Fruit fly (Drosophila melanogaster) whole organism, embryonic: Measurements from ENCODE around the gene EMC5.

ENCODE experiments used
- Aef1 ChIP-seq: fragments of 200-800 bp; sonication (Bioruptor generic); IDR thresholded peaks from 3 replicates; pipeline ENCODE4 v1.3.6; 2022; ENCODE audit warnings: missing biosample characterization, missing genetic modification characterization
- Asciz ChIP-seq: fragments of 200-800 bp; sonication (Bioruptor generic); optimal IDR thresholded peaks from 2 replicates; lab custom pipeline; 2017; ENCODE audit warnings: missing biosample characterization, mild to moderate bottlenecking, missing genetic modification characterization, missing genetic modification reagents
- CG10147 ChIP-seq: fragments of 200-800 bp; sonication (Bioruptor generic); optimal IDR thresholded peaks from 2 replicates; lab custom pipeline; 2019; ENCODE audit warnings: missing biosample characterization, mild to moderate bottlenecking, missing genetic modification characterization, moderate library complexity
- CG10274 ChIP-seq: fragments of 200-800 bp; sonication (Bioruptor generic); optimal IDR thresholded peaks from 3 replicates; lab custom pipeline; 2017; ENCODE audit warnings: missing biosample characterization, mild to moderate bottlenecking, missing genetic modification characterization
- CG11695 ChIP-seq: fragments of 200-800 bp; sonication (Bioruptor generic); IDR thresholded peaks from 3 replicates; pipeline ENCODE4 v1.3.6; 2022; ENCODE audit warnings: missing biosample characterization, missing genetic modification characterization
- CG1233 ChIP-seq: fragments of 200-800 bp; sonication (Bioruptor generic); optimal IDR thresholded peaks from 4 replicates; lab custom pipeline; 2018; ENCODE audit warnings: missing biosample characterization, mild to moderate bottlenecking, missing genetic modification characterization
- CG13624 ChIP-seq: fragments of 200-800 bp; sonication (Bioruptor generic); optimal IDR thresholded peaks from 2 replicates; lab custom pipeline; 2016; ENCODE audit warnings: missing biosample characterization, missing genetic modification characterization
- CG17186 ChIP-seq: fragments of 200-800 bp; sonication (Bioruptor generic); optimal IDR thresholded peaks from 3 replicates; lab custom pipeline; 2017; ENCODE audit warnings: missing biosample characterization, missing genetic modification reagents, missing genetic modification characterization
- CG17802 ChIP-seq: fragments of 200-800 bp; sonication (Bioruptor generic); optimal IDR thresholded peaks from 2 replicates; lab custom pipeline; 2018; ENCODE audit warnings: missing biosample characterization, mild to moderate bottlenecking, missing genetic modification characterization, moderate library complexity
- CG18619 ChIP-seq: fragments of 200-800 bp; sonication (Bioruptor generic); optimal IDR thresholded peaks from 3 replicates; lab custom pipeline; 2017; ENCODE audit warnings: missing biosample characterization, mild to moderate bottlenecking, missing genetic modification characterization
- CG2199 ChIP-seq: fragments of 200-800 bp; sonication (Bioruptor generic); IDR thresholded peaks from 3 replicates; pipeline ENCODE4 v1.3.6; 2022; ENCODE audit warnings: missing biosample characterization, missing genetic modification characterization
- CG31441 ChIP-seq: fragments of 200-800 bp; sonication (Bioruptor generic); IDR thresholded peaks from 2 replicates; pipeline ENCODE4 v1.3.6; 2022; ENCODE audit warnings: missing biosample characterization, missing genetic modification characterization
- CG32532 ChIP-seq: fragments of 200-800 bp; sonication (Bioruptor generic); IDR thresholded peaks from 2 replicates; pipeline ENCODE4 v1.3.6; 2022; ENCODE audit warnings: missing biosample characterization, missing genetic modification characterization
- CG3407 ChIP-seq: fragments of 200-800 bp; sonication (Bioruptor generic); optimal IDR thresholded peaks from 2 replicates; lab custom pipeline; 2018; ENCODE audit warnings: missing biosample characterization, mild to moderate bottlenecking, missing genetic modification characterization
- CG4730 ChIP-seq: fragments of 200-800 bp; sonication (Bioruptor generic); IDR thresholded peaks from 2 replicates; pipeline ENCODE4 v1.3.6; 2022; ENCODE audit warnings: missing biosample characterization, missing genetic modification characterization
- CG5180 ChIP-seq: fragments of 200-800 bp; sonication (Bioruptor generic); optimal IDR thresholded peaks from 3 replicates; lab custom pipeline; 2017; ENCODE audit warnings: missing biosample characterization, missing genetic modification characterization, mild to moderate bottlenecking, moderate library complexity, missing genetic modification reagents
- CG7556 ChIP-seq: fragments of 200-800 bp; sonication (Bioruptor generic); optimal IDR thresholded peaks from 2 replicates; lab custom pipeline; 2017; ENCODE audit warnings: missing biosample characterization, mild to moderate bottlenecking, missing genetic modification characterization
- CG8765 ChIP-seq: fragments of 200-800 bp; sonication (Bioruptor generic); IDR thresholded peaks from 2 replicates; pipeline ENCODE4 v1.3.6; 2022; ENCODE audit warnings: missing biosample characterization, missing genetic modification characterization
- HmgD ChIP-seq: fragments of 200-800 bp; sonication (Bioruptor generic); optimal IDR thresholded peaks from 3 replicates; lab custom pipeline; 2016; ENCODE audit warnings: missing biosample characterization, missing genetic modification characterization
- Hr3 ChIP-seq: fragments of 200-800 bp; sonication (Bioruptor generic); optimal IDR thresholded peaks from 3 replicates; lab custom pipeline; 2016; ENCODE audit warnings: missing biosample characterization, missing genetic modification characterization
- Hr78 ChIP-seq, 2 experiments: fragments of 200-800 bp in 1 of 2; fragments of >200 bp in 1 of 2; sonication (Bioruptor generic) in 1 of 2; optimal IDR thresholded peaks; 2 replicates each; lab custom pipeline; 2017 to 2019; ENCODE audit warnings: missing biosample characterization in 2 of 2, missing genetic modification characterization in 2 of 2, mild to moderate bottlenecking in 1 of 2, moderate library complexity in 1 of 2
- NK7.1 ChIP-seq: fragments of 200-800 bp; sonication (Bioruptor generic); optimal IDR thresholded peaks from 3 replicates; lab custom pipeline; 2016; ENCODE audit warnings: missing biosample characterization, missing genetic modification characterization
- Opbp ChIP-seq: fragments of 200-800 bp; sonication (Bioruptor generic); IDR thresholded peaks from 3 replicates; pipeline ENCODE4 v1.3.6; 2022; ENCODE audit warnings: missing biosample characterization, missing genetic modification characterization; ENCODE audit not compliant: partially characterized antibody
- Pdp1 ChIP-seq, 2 experiments: fragments of 200-800 bp; sonication (Bioruptor generic); optimal IDR thresholded peaks; 3 replicates each; lab custom pipeline; 2016; ENCODE audit warnings: missing biosample characterization in 2 of 2, missing genetic modification characterization in 2 of 2, mild to moderate bottlenecking in 1 of 2, moderate library complexity in 1 of 2
- Ptx1 ChIP-seq: fragments of 200-800 bp; sonication (Bioruptor generic); IDR thresholded peaks from 2 replicates; pipeline ENCODE4 v1.3.6; 2022; ENCODE audit warnings: missing biosample characterization, missing genetic modification characterization
- Rx ChIP-seq: fragments of 200-800 bp; sonication (Bioruptor generic); IDR thresholded peaks from 2 replicates; pipeline ENCODE4 v1.3.6; 2022; ENCODE audit warnings: missing biosample characterization, missing genetic modification characterization
- Scr ChIP-seq: fragments of 200-800 bp; sonication (Bioruptor generic); IDR thresholded peaks from 2 replicates; pipeline ENCODE4 v1.3.6; 2022; ENCODE audit warnings: missing biosample characterization, missing genetic modification characterization; ENCODE audit not compliant: partially characterized antibody
- Sry-β ChIP-seq: fragments of 200-800 bp; sonication (Bioruptor generic); optimal IDR thresholded peaks from 2 replicates; lab custom pipeline; 2018; ENCODE audit warnings: missing biosample characterization, mild to moderate bottlenecking, missing genetic modification characterization, moderate library complexity
- az2 ChIP-seq: fragments of 200-800 bp; sonication (Bioruptor generic); optimal IDR thresholded peaks from 3 replicates; lab custom pipeline; 2016; ENCODE audit warnings: missing biosample characterization, missing genetic modification characterization
- crc ChIP-seq: fragments of 200-800 bp; sonication (Bioruptor generic); optimal IDR thresholded peaks from 2 replicates; lab custom pipeline; 2016; ENCODE audit warnings: missing biosample characterization, missing genetic modification characterization
- cwo ChIP-seq: fragments of 200-800 bp; sonication (Bioruptor generic); optimal IDR thresholded peaks from 3 replicates; lab custom pipeline; 2017; ENCODE audit warnings: missing biosample characterization, missing genetic modification characterization, mild to moderate bottlenecking, moderate library complexity, missing genetic modification reagents
- dysf ChIP-seq: fragments of 200-800 bp; sonication (Bioruptor generic); IDR thresholded peaks from 3 replicates; pipeline ENCODE4 v1.3.6; 2022; ENCODE audit warnings: missing biosample characterization, missing genetic modification characterization
- eyg ChIP-seq: fragments of 200-800 bp; sonication (Bioruptor generic); optimal IDR thresholded peaks from 3 replicates; lab custom pipeline; 2016; ENCODE audit warnings: missing biosample characterization, missing genetic modification characterization
- fd96Cb ChIP-seq: fragments of 200-800 bp; sonication (Bioruptor generic); optimal IDR thresholded peaks from 2 replicates; lab custom pipeline; 2018; ENCODE audit warnings: missing biosample characterization, mild to moderate bottlenecking, missing genetic modification characterization, moderate library complexity
- gcm ChIP-seq: fragments of 200-800 bp; sonication (Bioruptor generic); optimal IDR thresholded peaks from 2 replicates; lab custom pipeline; 2019; ENCODE audit warnings: missing biosample characterization, mild to moderate bottlenecking, missing genetic modification characterization, moderate library complexity
- grn ChIP-seq: fragments of 200-800 bp; sonication (Bioruptor generic); optimal IDR thresholded peaks from 3 replicates; lab custom pipeline; 2017; ENCODE audit warnings: missing biosample characterization, missing genetic modification characterization
- hb ChIP-seq: fragments of 200-800 bp; sonication (Bioruptor generic); IDR thresholded peaks from 3 replicates; pipeline ENCODE4 v1.3.6; 2022; ENCODE audit warnings: missing biosample characterization, missing genetic modification characterization; ENCODE audit not compliant: partially characterized antibody
- lola ChIP-seq, 3 experiments: fragments of >200 bp in 2 of 3; fragments of 200-800 bp in 1 of 3; sonication (Bioruptor generic) in 1 of 3; optimal IDR thresholded peaks; 2 replicates each; lab custom pipeline; 2017 to 2019; ENCODE audit warnings: missing biosample characterization in 3 of 3, missing genetic modification characterization in 3 of 3, mild to moderate bottlenecking in 1 of 3, moderate library complexity in 1 of 3
- luna ChIP-seq: fragments of 200-800 bp; sonication (Bioruptor generic); optimal IDR thresholded peaks from 2 replicates; lab custom pipeline; 2016; ENCODE audit warnings: missing biosample characterization, missing genetic modification characterization
- odd ChIP-seq: fragments of 200-800 bp; sonication (Bioruptor generic); optimal IDR thresholded peaks from 2 replicates; lab custom pipeline; 2017; ENCODE audit warnings: missing biosample characterization, mild to moderate bottlenecking, missing genetic modification characterization
- p53 ChIP-seq: fragments of 200-800 bp; sonication (Bioruptor generic); optimal IDR thresholded peaks from 2 replicates; lab custom pipeline; 2016; ENCODE audit warnings: missing biosample characterization, missing genetic modification characterization
- pita ChIP-seq: fragments of 200-800 bp; sonication (Bioruptor generic); optimal IDR thresholded peaks from 2 replicates; lab custom pipeline; 2017; ENCODE audit warnings: missing biosample characterization, mild to moderate bottlenecking, missing genetic modification characterization
- sc ChIP-seq, 3 experiments: fragments of >200 bp in 2 of 3; fragments of 200-800 bp in 1 of 3; sonication (Bioruptor generic) in 1 of 3; optimal IDR thresholded peaks; 2 replicates in 2 of 3; 3 replicates in 1 of 3; lab custom pipeline; 2017; ENCODE audit warnings: mild to moderate bottlenecking in 1 of 3, missing biosample characterization in 1 of 3, missing genetic modification characterization in 1 of 3, missing genetic modification reagents in 1 of 3
- slou ChIP-seq: fragments of 200-800 bp; sonication (Bioruptor generic); optimal IDR thresholded peaks from 3 replicates; lab custom pipeline; 2016; ENCODE audit warnings: missing biosample characterization, missing genetic modification characterization
- tll ChIP-seq, 2 experiments: fragments of 200-800 bp in 1 of 2; fragments of >200 bp in 1 of 2; sonication (Bioruptor generic) in 1 of 2; optimal IDR thresholded peaks; 2 replicates each; lab custom pipeline; 2017 to 2019; ENCODE audit warnings: missing biosample characterization in 2 of 2, missing genetic modification characterization in 2 of 2, mild to moderate bottlenecking in 1 of 2, moderate library complexity in 1 of 2
- usp ChIP-seq: fragments of >200 bp; optimal IDR thresholded peaks from 2 replicates; lab custom pipeline; 2017; ENCODE audit warnings: missing biosample characterization, missing genetic modification characterization
- zfh1 ChIP-seq: fragments of 200-800 bp; sonication (Bioruptor generic); IDR thresholded peaks from 3 replicates; pipeline ENCODE4 v1.3.6; 2022; ENCODE audit warnings: missing biosample characterization, missing genetic modification characterization
- zfh2 ChIP-seq: fragments of 200-800 bp; sonication (Bioruptor generic); optimal IDR thresholded peaks from 2 replicates; lab custom pipeline; 2016; ENCODE audit warnings: missing biosample characterization, missing genetic modification characterization

The EMC5 gene

dm6 chr2L:18948065-18948723 is 39.3 kb upstream of the EMC5 start (continued):
- TF ChIP-seq HmgD (no peak), CG4730 (GFP tag; lab: Robert Waterston, UW) (no peak), Ptx1 (GFP tag; lab: Robert Waterston, UW) (peak; percentile 67), Hr3 (GFP tag; lab: Kevin White, UChicago) (peak; percentile 68), CG1233 (peak; percentile 61), CG10147 (GFP tag; lab: Kevin White, UChicago) (peak; percentile 10), Sry-β (GFP tag; lab: Kevin White, UChicago) (no peak), odd (peak; percentile 66), p53 (GFP tag; lab: Kevin White, UChicago) (no peak), CG7556 (GFP tag; lab: Kevin White, UChicago) (peak; percentile 87), eyg (GFP tag; lab: Kevin White, UChicago) (no peak), CG18619 (peak; percentile 35), cwo (GFP tag; lab: Kevin White, UChicago) (peak; percentile 25), Pdp1 (GFP tag; optimal IDR thresholded peaks at IDR 0.05; lab: Kevin White, UChicago) (peak; percentile 39 to 53), CG5180 (GFP tag; lab: Kevin White, UChicago) (no peak), CG17186 (GFP tag; lab: Kevin White, UChicago) (peak; percentile 17), luna (no peak), crc (no peak), gcm (peak; percentile 80), slou (no peak), lola (GFP tag; optimal IDR thresholded peaks at IDR 0.05; lab: Kevin White, UChicago) (peak in 1 of 3 experiments; percentile 92), CG3407 (GFP tag; lab: Kevin White, UChicago) (peak; percentile 82), pita (GFP tag; lab: Kevin White, UChicago) (no peak), CG8765 (GFP tag; lab: Robert Waterston, UW) (no peak), CG32532 (GFP tag; lab: Robert Waterston, UW) (no peak), CG2199 (GFP tag; lab: Robert Waterston, UW) (no peak), dysf (GFP tag; lab: Robert Waterston, UW) (peak; percentile 50; the same call in 1 of the 3 replicates), tll (GFP tag; optimal IDR thresholded peaks at IDR 0.05; lab: Kevin White, UChicago) (no peak), Scr (GFP tag; lab: Robert Waterston, UW) (no peak), zfh2 (no peak), CG10274 (no peak), CG17802 (tag; lab: Kevin White, UChicago) (peak; percentile 45), NK7.1 (GFP tag; lab: Kevin White, UChicago) (no peak), CG11695 (GFP tag; lab: Robert Waterston, UW) (no peak), grn (GFP tag; lab: Kevin White, UChicago) (no peak), zfh1 (0 out of 3 replicates have a peak, but pooled peaks have one; percentile 39), CG13624 (GFP tag; lab: Kevin White, UChicago) (no peak), usp (GFP tag; lab: Kevin White, UChicago) (no peak), Hr78 (GFP tag; optimal IDR thresholded peaks at IDR 0.05; lab: Kevin White, UChicago) (peak in 1 of 2 experiments; percentile 25), Rx (no peak), hb (GFP tag; lab: Robert Waterston, UW) (no peak), Opbp (GFP tag; lab: Robert Waterston, UW) (no peak), Asciz (GFP tag; lab: Kevin White, UChicago) (peak; percentile 61), CG31441 (peak; percentile 76), Aef1 (GFP tag; lab: Robert Waterston, UW) (peak; percentile 13; the same call in 1 of the 3 replicates), sc (optimal IDR thresholded peaks at IDR 0.05; lab: Kevin White, UChicago) (no peak), sc (GFP tag; optimal IDR thresholded peaks at IDR 0.05; lab: Kevin White, UChicago) (peak; percentile 81), fd96Cb (tag; lab: Kevin White, UChicago) (peak; percentile 78), az2 (GFP tag; lab: Kevin White, UChicago) (peak; percentile 81)
